Fruit fly (Drosophila melanogaster) whole organism, embryonic: Measurements from ENCODE around the gene Tmep.

Experiments used
- Abd-B ChIP-seq: fragments of 200-800 bp; sonication (Bioruptor generic); optimal IDR thresholded peaks from 2 replicates; lab custom pipeline; 2018; ENCODE audit warnings: missing biosample characterization, mild to moderate bottlenecking, missing genetic modification characterization, moderate library complexity
- Adf1 ChIP-seq: fragments of 200-800 bp; sonication (Bioruptor generic); IDR thresholded peaks from 2 replicates; pipeline ENCODE4 v1.3.6; 2022; ENCODE audit warnings: missing biosample characterization, missing genetic modification characterization
- CG1024 ChIP-seq: fragments of 200-800 bp; sonication (Bioruptor generic); IDR thresholded peaks from 2 replicates; pipeline ENCODE4 v1.3.6; 2022; ENCODE audit warnings: missing biosample characterization, missing genetic modification characterization
- CG10431 ChIP-seq: fragments of 200-800 bp; sonication (Bioruptor generic); optimal IDR thresholded peaks from 3 replicates; lab custom pipeline; 2018; ENCODE audit warnings: missing biosample characterization, mild to moderate bottlenecking, missing genetic modification characterization
- CG11695 ChIP-seq: fragments of 200-800 bp; sonication (Bioruptor generic); IDR thresholded peaks from 3 replicates; pipeline ENCODE4 v1.3.6; 2022; ENCODE audit warnings: missing biosample characterization, missing genetic modification characterization
- CG12219 ChIP-seq: fragments of 200-800 bp; sonication (Bioruptor generic); optimal IDR thresholded peaks from 3 replicates; lab custom pipeline; 2018; ENCODE audit warnings: missing biosample characterization, mild to moderate bottlenecking, missing genetic modification characterization
- CG1233 ChIP-seq: fragments of 200-800 bp; sonication (Bioruptor generic); optimal IDR thresholded peaks from 4 replicates; lab custom pipeline; 2018; ENCODE audit warnings: missing biosample characterization, mild to moderate bottlenecking, missing genetic modification characterization
- CG13123 ChIP-seq: fragments of 200-800 bp; sonication (Bioruptor generic); optimal IDR thresholded peaks from 2 replicates; lab custom pipeline; 2016; ENCODE audit warnings: missing biosample characterization, missing genetic modification characterization
- CG13296 ChIP-seq: fragments of 200-800 bp; sonication (Bioruptor generic); optimal IDR thresholded peaks from 3 replicates; lab custom pipeline; 2018; ENCODE audit warnings: missing biosample characterization, mild to moderate bottlenecking, missing genetic modification characterization
- CG14667 ChIP-seq: fragments of 200-800 bp; sonication (Bioruptor generic); IDR thresholded peaks from 2 replicates; pipeline ENCODE4 v1.3.6; 2022; ENCODE audit warnings: missing biosample characterization, missing genetic modification characterization
- CG1602 ChIP-seq: fragments of 200-800 bp; sonication (Bioruptor generic); optimal IDR thresholded peaks from 3 replicates; lab custom pipeline; 2016; ENCODE audit warnings: missing biosample characterization, missing genetic modification characterization
- CG18011 ChIP-seq: fragments of 200-800 bp; sonication (Bioruptor generic); optimal IDR thresholded peaks from 2 replicates; lab custom pipeline; 2017; ENCODE audit warnings: missing biosample characterization, missing genetic modification characterization, mild to moderate bottlenecking, moderate library complexity, missing genotype
- CG2678 ChIP-seq: fragments of 200-800 bp; sonication (Bioruptor generic); optimal IDR thresholded peaks from 3 replicates; lab custom pipeline; 2019; ENCODE audit warnings: missing biosample characterization, mild to moderate bottlenecking, missing genetic modification characterization, moderate library complexity
- CG2712 ChIP-seq: fragments of 200-800 bp; optimal IDR thresholded peaks from 3 replicates; lab custom pipeline; 2019; ENCODE audit warnings: missing biosample characterization, mild to moderate bottlenecking, missing genetic modification characterization, moderate library complexity
- CG32772 ChIP-seq: fragments of 200-800 bp; sonication (Bioruptor generic); IDR thresholded peaks from 2 replicates; pipeline ENCODE4 v1.3.6; 2022; ENCODE audit warnings: missing biosample characterization, missing genetic modification characterization
- CG33557 ChIP-seq: fragments of 200-800 bp; sonication (Bioruptor generic); optimal IDR thresholded peaks from 2 replicates; lab custom pipeline; 2019; ENCODE audit warnings: missing biosample characterization, mild to moderate bottlenecking, missing genetic modification characterization, moderate library complexity
- CG4617 ChIP-seq: fragments of 200-800 bp; sonication (Bioruptor generic); optimal IDR thresholded peaks from 3 replicates; lab custom pipeline; 2016; ENCODE audit warnings: missing biosample characterization, missing genetic modification characterization, borderline replicate concordance
- CG7987 ChIP-seq: fragments of 200-800 bp; sonication (Bioruptor generic); optimal IDR thresholded peaks from 2 replicates; lab custom pipeline; 2018; ENCODE audit warnings: missing biosample characterization, mild to moderate bottlenecking, missing genetic modification characterization, moderate library complexity
- GATAe ChIP-seq: fragments of 200-800 bp; sonication (Bioruptor generic); conservative IDR thresholded peaks from 2 replicates; pipeline ENCODE4 v1.3.6; 2022; ENCODE audit warnings: missing biosample characterization, missing genetic modification characterization
- Gug ChIP-seq: fragments of 200-800 bp; sonication (Bioruptor generic); IDR thresholded peaks from 4 replicates; pipeline ENCODE4 v1.3.6; 2022; ENCODE audit warnings: missing biosample characterization, missing genetic modification characterization
- HLH4C ChIP-seq: fragments of 200-800 bp; sonication (Bioruptor generic); IDR thresholded peaks from 3 replicates; pipeline ENCODE4 v1.3.6; 2022; ENCODE audit warnings: missing biosample characterization, missing genetic modification characterization; ENCODE audit not compliant: partially characterized antibody
- Sin3A ChIP-seq: fragments of >200 bp; optimal IDR thresholded peaks from 2 replicates; lab custom pipeline; 2018
- Tbp ChIP-seq: fragments of >200 bp; optimal IDR thresholded peaks from 2 replicates; lab custom pipeline; 2018; ENCODE audit warnings: missing biosample characterization, missing genetic modification characterization
- ara ChIP-seq: fragments of 200-800 bp; sonication (Bioruptor generic); IDR thresholded peaks from 2 replicates; pipeline ENCODE4 v1.3.6; 2022; ENCODE audit warnings: missing biosample characterization, missing genetic modification characterization
- bsh ChIP-seq, 2 experiments: fragments of 200-800 bp; sonication (Bioruptor generic); optimal IDR thresholded peaks; 2 replicates each; lab custom pipeline; 2017 to 2018; ENCODE audit warnings: mild to moderate bottlenecking in 2 of 2, missing biosample characterization in 2 of 2, missing genetic modification characterization in 2 of 2, moderate library complexity in 1 of 2
- btn ChIP-seq: fragments of 200-800 bp; sonication (Bioruptor generic); optimal IDR thresholded peaks from 2 replicates; lab custom pipeline; 2016; ENCODE audit warnings: missing biosample characterization, missing genetic modification characterization
- da ChIP-seq: fragments of 200-800 bp; sonication (Bioruptor generic); optimal IDR thresholded peaks from 2 replicates; lab custom pipeline; 2016; ENCODE audit warnings: missing biosample characterization, missing genetic modification characterization
- danr ChIP-seq: fragments of 200-800 bp; sonication (Bioruptor generic); IDR thresholded peaks from 2 replicates; pipeline ENCODE4 v1.3.6; 2022; ENCODE audit warnings: missing biosample characterization, missing genetic modification characterization
- hb ChIP-seq: fragments of 200-800 bp; sonication (Bioruptor generic); IDR thresholded peaks from 3 replicates; pipeline ENCODE4 v1.3.6; 2022; ENCODE audit warnings: missing biosample characterization, missing genetic modification characterization; ENCODE audit not compliant: partially characterized antibody
- hkb ChIP-seq, 2 experiments: fragments of 200-800 bp in 1 of 2; fragments of >200 bp in 1 of 2; sonication (Bioruptor generic) in 1 of 2; IDR thresholded peaks in 1 of 2; optimal IDR thresholded peaks in 1 of 2; 2 replicates each; pipeline versions ENCODE4 v1.3.6 to Lab custom; 2017 to 2022; ENCODE audit warnings: missing biosample characterization in 1 of 2, missing genetic modification characterization in 1 of 2
- kay ChIP-seq: fragments of 200-800 bp; sonication (Bioruptor generic); optimal IDR thresholded peaks from 2 replicates; lab custom pipeline; 2016; ENCODE audit warnings: missing biosample characterization, missing genetic modification characterization
- klu ChIP-seq: fragments of 200-800 bp; sonication (Bioruptor generic); IDR thresholded peaks from 2 replicates; pipeline ENCODE4 v1.3.6; 2022; ENCODE audit warnings: missing biosample characterization, missing genetic modification characterization
- pho ChIP-seq: fragments of 200-800 bp; sonication (Bioruptor generic); optimal IDR thresholded peaks from 2 replicates; lab custom pipeline; 2016; ENCODE audit warnings: missing biosample characterization, missing genetic modification characterization
- prd ChIP-seq, 3 experiments: fragments of >200 bp in 2 of 3; fragments of 200-800 bp in 1 of 3; sonication (Bioruptor generic) in 1 of 3; optimal IDR thresholded peaks in 2 of 3; IDR thresholded peaks in 1 of 3; 2 replicates in 2 of 3; 3 replicates in 1 of 3; pipeline versions ENCODE4 v1.3.6 to Lab custom; 2017 to 2022; ENCODE audit warnings: missing biosample characterization in 1 of 3, missing genetic modification characterization in 1 of 3
- sc ChIP-seq, 3 experiments: fragments of >200 bp in 2 of 3; fragments of 200-800 bp in 1 of 3; sonication (Bioruptor generic) in 1 of 3; optimal IDR thresholded peaks; 2 replicates in 2 of 3; 3 replicates in 1 of 3; lab custom pipeline; 2017; ENCODE audit warnings: mild to moderate bottlenecking in 1 of 3, missing biosample characterization in 1 of 3, missing genetic modification characterization in 1 of 3, missing genetic modification reagents in 1 of 3
- sd ChIP-seq: fragments of 200-800 bp; sonication (Bioruptor generic); optimal IDR thresholded peaks from 3 replicates; lab custom pipeline; 2018; ENCODE audit warnings: missing biosample characterization, mild to moderate bottlenecking, missing genetic modification characterization, moderate library complexity
- sens-2 ChIP-seq: fragments of 200-800 bp; sonication (Bioruptor generic); IDR thresholded peaks from 2 replicates; pipeline ENCODE4 v1.3.6; 2022; ENCODE audit warnings: missing biosample characterization, missing genetic modification characterization
- sim ChIP-seq: fragments of 200-800 bp; sonication (Bioruptor generic); IDR thresholded peaks from 2 replicates; pipeline ENCODE4 v1.3.6; 2022; ENCODE audit warnings: missing biosample characterization, missing genetic modification characterization
- slp2 ChIP-seq: fragments of 200-800 bp; sonication (Bioruptor generic); optimal IDR thresholded peaks from 2 replicates; lab custom pipeline; 2016; ENCODE audit warnings: missing biosample characterization, missing genetic modification characterization
- sna ChIP-seq: fragments of 200-800 bp; sonication (Bioruptor generic); IDR thresholded peaks from 2 replicates; pipeline ENCODE4 v1.3.6; 2022; ENCODE audit warnings: missing biosample characterization, missing genetic modification characterization; ENCODE audit not compliant: partially characterized antibody
- sob ChIP-seq: fragments of 200-800 bp; sonication (Bioruptor generic); IDR thresholded peaks from 2 replicates; pipeline ENCODE4 v1.3.6; 2022; ENCODE audit warnings: missing biosample characterization, missing genetic modification characterization
- sqz ChIP-seq: fragments of 200-800 bp; sonication (Bioruptor generic); optimal IDR thresholded peaks from 3 replicates; lab custom pipeline; 2018; ENCODE audit warnings: missing biosample characterization, mild to moderate bottlenecking, missing genetic modification characterization
- tio ChIP-seq: fragments of 200-800 bp; sonication (Bioruptor generic); optimal IDR thresholded peaks from 2 replicates; lab custom pipeline; 2017; ENCODE audit warnings: missing biosample characterization, missing genetic modification characterization, inconsistent platforms
- usp ChIP-seq: fragments of >200 bp; optimal IDR thresholded peaks from 2 replicates; lab custom pipeline; 2017; ENCODE audit warnings: missing biosample characterization, missing genetic modification characterization
- vnd ChIP-seq: fragments of 200-800 bp; sonication (Bioruptor generic); IDR thresholded peaks from 3 replicates; pipeline ENCODE4 v1.3.6; 2022; ENCODE audit warnings: missing biosample characterization, missing genetic modification characterization; ENCODE audit not compliant: partially characterized antibody

Gene Tmep

dm6 chr3L:1533699-1534431 lies 35.1 kb upstream of the Tmep start, which contains the start of gene Iml1 (continued):
- no peak for TF ChIP-seq CG18011 (GFP tag; lab: Kevin White, UChicago)
- peak; percentile 49 for TF ChIP-seq CG32772 (GFP tag; lab: Robert Waterston, UW)
- TF ChIP-seq bsh (GFP tag; optimal IDR thresholded peaks at IDR 0.05; lab: Kevin White, UChicago): no peak
- no peak for TF ChIP-seq prd (optimal IDR thresholded peaks at IDR 0.05; lab: Kevin White, UChicago)
- TF ChIP-seq prd (GFP tag; IDR thresholded peaks at IDR 0.05; lab: Robert Waterston, UW): peak; percentile 78
- TF ChIP-seq sens-2 (GFP tag; lab: Robert Waterston, UW): no peak
- TF ChIP-seq CG4617 (GFP tag; lab: Kevin White, UChicago): peak; percentile 44
- no peak for TF ChIP-seq Adf1 (GFP tag; lab: Robert Waterston, UW)
- no peak for TF ChIP-seq hb (GFP tag; lab: Robert Waterston, UW)
- no peak for TF ChIP-seq CG1233 (GFP tag; lab: Kevin White, UChicago)
- no peak for TF ChIP-seq HLH4C
- TF ChIP-seq Tbp (GFP tag; lab: Kevin White, UChicago): no peak
- peak; percentile 27 for TF ChIP-seq klu (GFP tag; lab: Robert Waterston, UW)
- no peak for TF ChIP-seq sna (GFP tag; lab: Robert Waterston, UW)
- no peak for TF ChIP-seq Sin3A

DNA sequence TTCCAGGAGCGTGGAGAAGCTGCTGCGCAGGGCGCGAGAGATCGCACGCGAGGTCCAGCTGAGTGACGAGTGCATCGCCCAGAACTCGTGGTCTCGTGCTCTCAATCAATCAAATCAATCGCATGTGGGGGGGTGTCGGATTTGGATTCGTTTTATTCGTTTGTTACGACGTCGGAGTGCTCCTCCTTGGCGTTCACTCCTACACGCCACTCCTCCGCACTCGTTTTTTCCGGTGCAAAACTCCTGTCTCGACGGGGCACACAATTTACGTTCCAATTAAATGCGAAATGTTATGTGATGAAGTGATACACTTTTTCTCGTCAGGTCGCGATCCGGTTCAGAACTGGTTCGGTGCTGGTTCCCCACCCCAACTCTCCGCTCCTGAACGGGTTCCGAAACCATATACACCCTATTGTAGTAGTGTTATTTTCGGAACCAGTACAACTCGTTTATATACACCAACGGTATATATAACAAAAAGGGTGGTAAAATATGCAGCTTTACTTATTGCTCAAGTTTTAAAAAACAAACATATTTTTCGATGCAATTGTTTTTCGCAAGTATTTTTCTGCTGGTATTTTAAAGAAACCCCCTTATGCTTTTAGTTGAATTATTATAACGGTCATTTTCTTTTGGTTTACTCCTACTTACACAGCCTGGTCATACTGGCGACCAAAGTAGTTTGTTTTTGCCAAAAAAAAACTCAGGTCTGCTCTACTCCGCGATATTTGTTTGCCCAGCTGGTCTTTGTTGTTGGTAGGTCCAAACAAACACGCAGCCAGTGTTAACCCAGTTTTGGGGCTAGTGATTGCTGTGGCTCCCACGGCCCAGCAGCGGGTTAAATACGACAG lies 32.3 kb upstream of the Tmep start, which contains the start of the genes CG12091 and pns:
CG12091 (minus strand) TSS at position 349 of the 851 bp plus-strand sequence.
pns (plus strand) TSS at position 651 of the 851 bp plus-strand sequence.
- TF ChIP-seq da (GFP tag; lab: Kevin White, UChicago): peak; percentile 8
- no peak for TF ChIP-seq sc (optimal IDR thresholded peaks at IDR 0.05; lab: Kevin White, UChicago)
- TF ChIP-seq sc (GFP tag; optimal IDR thresholded peaks at IDR 0.05; lab: Kevin White, UChicago): no peak
- TF ChIP-seq CG13296: peak; percentile 50
- peak; percentile 81 for TF ChIP-seq CG2712 (tag; lab: Kevin White, UChicago)
- peak; percentile 55 for TF ChIP-seq CG33557 (GFP tag; lab: Kevin White, UChicago)
- peak; percentile 55 for TF ChIP-seq Abd-B
- TF ChIP-seq hkb (optimal IDR thresholded peaks at IDR 0.05; lab: Kevin White, UChicago): peak; percentile 39
- peak; percentile 64 for TF ChIP-seq hkb (GFP tag; IDR thresholded peaks at IDR 0.05; lab: Robert Waterston, UW)
- peak; percentile 57 for TF ChIP-seq kay (GFP tag; lab: Kevin White, UChicago)
- TF ChIP-seq btn: peak; percentile 28
- peak; percentile 41 for TF ChIP-seq CG1602 (GFP tag; lab: Kevin White, UChicago)
- TF ChIP-seq CG14667 (GFP tag; lab: Robert Waterston, UW): 0 out of 2 replicates have a peak, but pooled peaks have one; percentile 10
- no peak for TF ChIP-seq GATAe (GFP tag; lab: Robert Waterston, UW)
- peak; percentile 68 for TF ChIP-seq CG2678
- TF ChIP-seq CG12219 (GFP tag; lab: Kevin White, UChicago): peak; percentile 20
- TF ChIP-seq sob (GFP tag; lab: Robert Waterston, UW): peak; percentile 51
- TF ChIP-seq sim (GFP tag; lab: Robert Waterston, UW): no peak
- peak; percentile 45 for TF ChIP-seq sd (tag; lab: Kevin White, UChicago)
- peak; percentile 2; the same call in 1 of the 4 replicates for TF ChIP-seq Gug (GFP tag; lab: Robert Waterston, UW)
- TF ChIP-seq danr (GFP tag; lab: Robert Waterston, UW): no peak
- peak; percentile 37 for TF ChIP-seq slp2 (GFP tag; lab: Kevin White, UChicago)
- no peak for TF ChIP-seq ara (GFP tag; lab: Robert Waterston, UW)
- peak; percentile 66 for TF ChIP-seq pho
- peak; percentile 41; the same call in 1 of the 2 replicates for TF ChIP-seq CG1024 (GFP tag; lab: Robert Waterston, UW)
- TF ChIP-seq CG13123 (GFP tag; lab: Kevin White, UChicago): peak; percentile 46
- TF ChIP-seq CG7987 (GFP tag; lab: Kevin White, UChicago): peak; percentile 43
- TF ChIP-seq CG11695 (GFP tag; lab: Robert Waterston, UW): peak; percentile 65; the same call in 2 of the 3 replicates
- TF ChIP-seq tio (GFP tag; lab: Kevin White, UChicago): no peak
- TF ChIP-seq sens-2 (GFP tag; lab: Robert Waterston, UW): peak; percentile 44; the same call in 1 of the 2 replicates
- TF ChIP-seq sqz (GFP tag; lab: Kevin White, UChicago): peak; percentile 89
- TF ChIP-seq vnd (GFP tag; lab: Robert Waterston, UW): no peak
- TF ChIP-seq usp: no peak
- TF ChIP-seq CG10431: peak; percentile 12
